Worm (Caenorhabditis elegans) whole organism, mixed stage, embryonic: ENCODE data around the gene tut-2.

Experiments
- M03D4.4 ChIP-seq: sonication (generic microtip); optimal IDR thresholded peaks from 2 replicates; lab custom pipeline; 2017; ENCODE audit warnings: mild to moderate bottlenecking, missing genetic modification characterization, missing compliant biosample characterization
- bed-3 ChIP-seq: fragments of 200-800 bp; sonication (Bioruptor generic); optimal IDR thresholded peaks from 3 replicates; lab custom pipeline; 2018; ENCODE audit warnings: mild to moderate bottlenecking, missing genetic modification characterization, moderate library complexity, missing compliant biosample characterization
- blmp-1 ChIP-seq: fragments of 150-350 bp; optimal IDR thresholded peaks from 2 replicates; lab custom pipeline; 2014; ENCODE audit warnings: missing biosample characterization, missing genetic modification characterization
- ceh-39 ChIP-seq: fragments of 150-350 bp; optimal IDR thresholded peaks from 2 replicates; lab custom pipeline; 2014; ENCODE audit warnings: missing biosample characterization, missing genetic modification characterization
- ceh-43 ChIP-seq: fragments of 200-800 bp; sonication (Bioruptor generic); optimal IDR thresholded peaks from 2 replicates; lab custom pipeline; 2018; ENCODE audit warnings: mild to moderate bottlenecking, missing genetic modification characterization, moderate library complexity, missing compliant biosample characterization
- ceh-83 ChIP-seq: fragments of 200-800 bp; sonication (Bioruptor generic); optimal IDR thresholded peaks from 2 replicates; lab custom pipeline; 2018; ENCODE audit warnings: mild to moderate bottlenecking, missing genetic modification characterization, missing compliant biosample characterization
- ces-1 ChIP-seq: fragments of 150-350 bp; optimal IDR thresholded peaks from 2 replicates; lab custom pipeline; 2014; ENCODE audit warnings: missing biosample characterization, missing genetic modification reagents, missing genetic modification characterization
- cnd-1 ChIP-seq: fragments of 200-800 bp; sonication (Bioruptor generic); optimal IDR thresholded peaks from 2 replicates; lab custom pipeline; 2018; ENCODE audit warnings: mild to moderate bottlenecking, missing genetic modification characterization, missing compliant biosample characterization
- drap-1 ChIP-seq: fragments of 200-800 bp; sonication (Bioruptor generic); optimal IDR thresholded peaks from 3 replicates; lab custom pipeline; 2018; ENCODE audit warnings: mild to moderate bottlenecking, missing genetic modification characterization, missing compliant biosample characterization
- elt-1 ChIP-seq: sonication (generic microtip); optimal IDR thresholded peaks from 2 replicates; lab custom pipeline; 2017; ENCODE audit warnings: missing genetic modification characterization, mild to moderate bottlenecking, missing compliant biosample characterization, antibody characterized with exemption, moderate library complexity, borderline replicate concordance; ENCODE audit not compliant: insufficient read depth
- elt-3 ChIP-seq: fragments of 150-350 bp; optimal IDR thresholded peaks from 2 replicates; lab custom pipeline; 2014; ENCODE audit warnings: missing biosample characterization, missing genetic modification characterization
- flh-1 ChIP-seq: fragments of 200-800 bp; sonication (Bioruptor generic); optimal IDR thresholded peaks from 2 replicates; lab custom pipeline; 2018; ENCODE audit warnings: mild to moderate bottlenecking, missing genetic modification characterization, moderate library complexity, missing compliant biosample characterization
- ham-2 ChIP-seq: fragments of 200-800 bp; sonication (Bioruptor generic); optimal IDR thresholded peaks from 2 replicates; lab custom pipeline; 2018; ENCODE audit warnings: mild to moderate bottlenecking, missing genetic modification characterization, missing compliant biosample characterization
- hlh-1 ChIP-seq: fragments of 150-350 bp; optimal IDR thresholded peaks from 2 replicates; lab custom pipeline; 2014; ENCODE audit warnings: missing biosample characterization, missing genetic modification reagents, missing genetic modification characterization
- lin-13 ChIP-seq: fragments of 150-350 bp; optimal IDR thresholded peaks from 2 replicates; lab custom pipeline; 2014; ENCODE audit warnings: missing biosample characterization, missing genetic modification characterization
- lin-32 ChIP-seq: fragments of 200-800 bp; sonication (Bioruptor generic); optimal IDR thresholded peaks from 2 replicates; lab custom pipeline; 2018; ENCODE audit warnings: mild to moderate bottlenecking, missing genetic modification characterization, missing compliant biosample characterization
- lsy-2 ChIP-seq: fragments of 150-350 bp; optimal IDR thresholded peaks from 2 replicates; lab custom pipeline; 2014; ENCODE audit warnings: missing biosample characterization, missing genetic modification characterization
- mab-5 ChIP-seq: fragments of 150-350 bp; optimal IDR thresholded peaks from 2 replicates; lab custom pipeline; 2014; ENCODE audit warnings: missing biosample characterization, missing genetic modification characterization
- mep-1 ChIP-seq: fragments of 150-350 bp; optimal IDR thresholded peaks from 2 replicates; lab custom pipeline; 2017; ENCODE audit warnings: missing biosample characterization, missing genetic modification reagents, missing genetic modification characterization, inconsistent platforms
- mls-2 ChIP-seq: sonication (generic microtip); optimal IDR thresholded peaks from 2 replicates; lab custom pipeline; 2016; ENCODE audit warnings: mild to moderate bottlenecking, missing genetic modification characterization, moderate library complexity, missing compliant biosample characterization
- nhr-2 ChIP-seq: fragments of 150-350 bp; optimal IDR thresholded peaks from 2 replicates; lab custom pipeline; 2014; ENCODE audit warnings: missing biosample characterization, missing genetic modification characterization
- nhr-237 ChIP-seq: fragments of 150-350 bp; optimal IDR thresholded peaks from 2 replicates; lab custom pipeline; 2014; ENCODE audit warnings: missing biosample characterization, missing genetic modification characterization
- nhr-28 ChIP-seq: fragments of 150-350 bp; optimal IDR thresholded peaks from 2 replicates; lab custom pipeline; 2014; ENCODE audit warnings: missing biosample characterization, missing genetic modification characterization
- pha-4 ChIP-seq: fragments of 150-350 bp; optimal IDR thresholded peaks from 2 replicates; lab custom pipeline; 2018; ENCODE audit warnings: missing biosample characterization, missing genetic modification reagents, missing genetic modification characterization
- sem-2 ChIP-seq: fragments of 200-800 bp; sonication (Bioruptor generic); optimal IDR thresholded peaks from 2 replicates; lab custom pipeline; 2018; ENCODE audit warnings: mild to moderate bottlenecking, missing genetic modification characterization, missing compliant biosample characterization
- snpc-4 ChIP-seq: fragments of 150-350 bp; optimal IDR thresholded peaks from 2 replicates; lab custom pipeline; 2014; ENCODE audit warnings: missing biosample characterization, missing genetic modification characterization
- sptf-1 ChIP-seq: sonication (generic microtip); optimal IDR thresholded peaks from 2 replicates; lab custom pipeline; 2017; ENCODE audit warnings: mild to moderate bottlenecking, missing genetic modification characterization, moderate library complexity, missing compliant biosample characterization
- tbx-8 ChIP-seq: fragments of 200-800 bp; sonication (Bioruptor generic); optimal IDR thresholded peaks from 2 replicates; lab custom pipeline; 2018; ENCODE audit warnings: mild to moderate bottlenecking, missing genetic modification characterization, moderate library complexity, missing compliant biosample characterization
- unc-120 ChIP-seq: sonication (generic microtip); optimal IDR thresholded peaks from 2 replicates; lab custom pipeline; 2017; ENCODE audit warnings: missing genetic modification characterization, missing compliant biosample characterization; ENCODE audit not compliant: poor library complexity, severe bottlenecking
- unc-39 ChIP-seq: fragments of 150-350 bp; optimal IDR thresholded peaks from 2 replicates; lab custom pipeline; 2014; ENCODE audit warnings: missing biosample characterization, missing genetic modification characterization
- unc-62 ChIP-seq: fragments of 150-350 bp; optimal IDR thresholded peaks from 2 replicates; lab custom pipeline; 2014; ENCODE audit warnings: missing biosample characterization, missing genetic modification reagents, missing genetic modification characterization
- zip-8 ChIP-seq: fragments of 150-350 bp; optimal IDR thresholded peaks from 2 replicates; lab custom pipeline; 2014; ENCODE audit warnings: missing biosample characterization, missing genetic modification characterization
- ztf-11 ChIP-seq: fragments of 150-350 bp; optimal IDR thresholded peaks from 2 replicates; lab custom pipeline; 2014; ENCODE audit warnings: missing biosample characterization, missing genetic modification characterization

The tut-2 gene

DNA sequence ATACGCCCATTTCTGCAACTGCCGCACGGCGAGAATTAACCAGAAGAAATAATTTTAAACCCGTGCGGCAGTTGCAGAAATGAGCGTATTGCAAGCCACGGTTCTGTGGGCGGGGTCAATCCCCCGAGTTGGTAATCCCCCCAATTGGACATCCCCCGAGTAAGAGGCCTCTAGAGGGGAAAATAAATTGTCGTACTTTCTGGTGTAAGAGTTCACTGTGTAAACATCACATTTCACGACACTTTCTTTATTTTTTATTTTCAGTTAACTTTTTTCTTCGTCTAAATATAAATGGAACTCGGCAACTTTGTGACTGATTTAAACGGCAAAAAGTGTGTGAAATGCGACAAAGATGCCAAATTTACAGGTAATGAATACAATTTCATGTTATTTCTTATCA lies at the start of gene tut-2:
Gene tut-2 (plus strand): TSS at position 277 of the 400 bp plus-strand sequence.
- TF ChIP-seq lsy-2 (tag; lab: Kevin White, UChicago) (peak; percentile 17), cnd-1 (tag; lab: Kevin White, UChicago) (no peak), mab-5 (tag; lab: Kevin White, UChicago) (no peak), bed-3 (GFP tag; lab: Kevin White, UChicago) (no peak)

DNA sequence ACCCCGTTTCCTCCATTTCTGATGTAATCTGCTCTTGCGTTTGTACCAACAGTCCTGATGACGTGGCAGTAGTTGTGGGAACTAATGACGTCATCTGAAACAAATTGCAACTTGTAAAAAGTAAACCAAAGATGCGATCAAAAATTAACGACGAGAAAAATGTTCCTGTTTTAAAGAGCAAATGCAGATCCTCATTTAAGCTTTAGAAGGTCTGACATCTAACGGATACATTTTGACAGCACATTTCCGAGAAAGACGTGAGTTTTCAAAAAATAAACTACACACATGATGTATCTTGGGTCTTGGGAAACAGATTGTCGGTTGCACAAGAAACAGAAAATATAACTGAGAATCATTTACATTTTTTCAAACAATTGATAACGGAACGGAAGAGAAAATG lies 42.5 kb upstream of the tut-2 start, which contains the start of gene H09F14.1:
Gene H09F14.1 (minus strand): TSS at position 101 of the 400 bp plus-strand sequence.
- no peak for TF ChIP-seq pha-4 (tag; lab: Kevin White, UChicago)
- TF ChIP-seq zip-8 (tag; lab: Kevin White, UChicago) = peak; percentile 19
- no peak for TF ChIP-seq sem-2

DNA sequence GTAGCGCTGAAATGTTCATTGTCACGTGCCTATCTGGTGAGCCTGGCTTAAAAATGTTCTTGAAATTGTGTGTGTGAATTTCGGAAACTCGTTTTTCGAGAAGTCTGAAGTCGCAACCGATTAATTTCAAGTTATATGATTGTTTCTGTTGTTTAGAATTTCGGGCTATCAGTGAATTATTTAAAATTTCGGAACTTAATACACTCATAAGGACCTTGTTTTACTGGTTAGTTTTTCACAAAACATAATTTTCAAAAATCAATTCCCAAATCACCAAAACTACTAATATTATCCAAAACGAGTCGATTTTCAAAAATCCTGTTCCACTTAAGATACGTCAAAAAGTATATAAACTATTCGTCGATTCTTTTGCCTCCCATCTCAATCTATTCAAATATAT lies 27.5 kb upstream of the tut-2 start:
- TF ChIP-seq lin-32 = no peak
- TF ChIP-seq nhr-28 (tag; lab: Kevin White, UChicago) = no peak
- no peak for TF ChIP-seq ham-2 (GFP tag; lab: Kevin White, UChicago)
- TF ChIP-seq sptf-1 (tag; lab: Kevin White, UChicago) = no peak
- no peak for TF ChIP-seq bed-3 (GFP tag; lab: Kevin White, UChicago)
- no peak for TF ChIP-seq unc-62 (GFP tag; lab: Kevin White, UChicago)
- TF ChIP-seq tbx-8 (GFP tag; lab: Kevin White, UChicago) = no peak
- TF ChIP-seq sem-2 = no peak
- TF ChIP-seq M03D4.4 (tag; lab: Kevin White, UChicago) = no peak
- no peak for TF ChIP-seq blmp-1 (tag; lab: Kevin White, UChicago)
- TF ChIP-seq unc-39 (tag; lab: Kevin White, UChicago) = no peak
- no peak for TF ChIP-seq nhr-2 (tag; lab: Kevin White, UChicago)
- no peak for TF ChIP-seq nhr-237 (tag; lab: Kevin White, UChicago)
- TF ChIP-seq ztf-11 (tag; lab: Kevin White, UChicago) = no peak
- no peak for TF ChIP-seq mep-1 (tag; lab: Kevin White, UChicago)
- no peak for TF ChIP-seq lin-13 (tag; lab: Kevin White, UChicago)
- TF ChIP-seq elt-3 (tag; lab: Kevin White, UChicago) = no peak
- TF ChIP-seq, all 35 proteins: peak for 0

DNA sequence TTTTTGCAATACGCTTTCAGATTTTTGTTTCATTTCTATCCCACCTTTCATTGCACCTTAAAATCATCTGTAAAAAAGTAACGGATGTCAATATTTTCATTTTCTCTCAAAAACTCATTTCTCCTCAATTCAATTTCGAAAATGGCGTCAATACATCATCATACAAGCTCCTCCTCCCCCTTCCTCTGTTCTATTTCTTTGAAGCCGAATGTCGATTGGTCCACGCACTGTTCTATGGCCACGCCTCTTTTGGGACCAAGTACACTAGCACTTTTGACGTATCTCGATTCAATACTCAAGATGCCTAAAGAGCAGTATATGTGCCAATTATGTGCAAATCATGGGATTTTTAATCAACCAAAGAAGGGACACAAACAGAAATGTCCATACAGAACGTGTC lies 25.3 kb upstream of the tut-2 start, which contains the start of gene mab-23:
Gene mab-23 (plus strand): TSS at position 301 of the 400 bp plus-strand sequence.
- TF ChIP-seq unc-62 (GFP tag; lab: Kevin White, UChicago) (no peak), ham-2 (GFP tag; lab: Kevin White, UChicago) (no peak), sem-2 (no peak), lin-32 (no peak), mls-2 (tag; lab: Kevin White, UChicago) (no peak), mep-1 (tag; lab: Kevin White, UChicago) (no peak), nhr-28 (tag; lab: Kevin White, UChicago) (no peak), hlh-1 (tag; lab: Kevin White, UChicago) (no peak), ztf-11 (tag; lab: Kevin White, UChicago) (no peak), ces-1 (no peak), ceh-39 (tag; lab: Kevin White, UChicago) (no peak), drap-1 (GFP tag; lab: Kevin White, UChicago) (no peak), tbx-8 (GFP tag; lab: Kevin White, UChicago) (no peak), lsy-2 (tag; lab: Kevin White, UChicago) (no peak), unc-120 (tag; lab: Kevin White, UChicago) (no peak), lin-13 (tag; lab: Kevin White, UChicago) (no peak), sptf-1 (tag; lab: Kevin White, UChicago) (no peak), zip-8 (tag; lab: Kevin White, UChicago) (no peak)

DNA sequence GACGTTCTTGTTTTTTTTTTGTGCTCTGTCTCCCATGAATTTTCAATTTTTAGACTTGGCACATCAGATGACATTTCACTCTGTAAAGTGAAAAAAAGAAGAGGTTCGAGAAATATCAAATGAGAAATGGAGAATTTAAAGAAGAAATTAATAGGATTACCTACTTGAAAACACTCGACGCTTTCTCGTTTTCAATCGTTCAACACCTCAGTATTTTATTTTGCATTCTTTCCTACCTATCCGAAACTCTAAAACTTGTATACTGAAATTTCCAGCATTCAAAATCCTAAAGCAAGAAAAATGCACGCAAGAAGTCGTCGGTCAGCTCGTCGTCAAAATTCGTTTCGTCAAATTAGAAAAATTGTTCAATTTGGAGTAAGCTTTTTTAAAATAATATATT lies 22.3 kb upstream of the tut-2 start, which contains the start of gene kvs-2:
Gene kvs-2 (plus strand): TSS at position 301 of the 400 bp plus-strand sequence.
- TF ChIP-seq snpc-4 (tag; lab: Kevin White, UChicago) (no peak), mab-5 (tag; lab: Kevin White, UChicago) (no peak), flh-1 (no peak), M03D4.4 (tag; lab: Kevin White, UChicago) (no peak), ceh-39 (tag; lab: Kevin White, UChicago) (no peak), lsy-2 (tag; lab: Kevin White, UChicago) (no peak), unc-62 (GFP tag; lab: Kevin White, UChicago) (no peak), elt-1 (no peak), lin-13 (tag; lab: Kevin White, UChicago) (no peak), sptf-1 (tag; lab: Kevin White, UChicago) (no peak), lin-32 (no peak), ceh-43 (no peak), elt-3 (tag; lab: Kevin White, UChicago) (no peak), ceh-83 (GFP tag; lab: Kevin White, UChicago) (no peak), sem-2 (no peak), unc-39 (tag; lab: Kevin White, UChicago) (no peak)
- TF ChIP-seq, all 35 proteins: peak for 0
